Worm (Caenorhabditis elegans): ENCODE results near the gene T05E12.6.

DNA sequence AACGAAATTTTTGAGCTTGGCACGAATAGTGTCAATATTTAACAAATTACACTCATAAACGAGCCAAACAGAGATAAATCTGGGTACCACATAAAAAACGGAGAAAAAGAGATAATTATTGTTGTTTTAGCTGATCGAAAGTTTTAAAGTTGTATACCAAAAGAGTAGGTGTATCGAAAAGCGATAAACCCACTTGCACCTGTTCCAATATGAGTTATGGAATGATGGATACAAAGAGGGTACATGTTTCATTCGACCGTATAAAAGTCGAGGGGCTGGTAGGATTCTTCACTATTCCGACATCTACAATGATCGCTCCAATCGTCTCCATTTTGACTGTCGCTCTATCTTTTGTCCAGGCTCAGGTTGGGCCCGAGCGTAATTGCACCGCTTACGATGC lies 3.0 kb upstream of the T05E12.6 start, which contains the start of gene ZK218.1:
- TF ChIP-seq ceh-9 (tag; optimal IDR thresholded peaks at IDR 0.05), result no peak
- TF ChIP-seq elt-1 (tag; optimal IDR thresholded peaks at IDR 0.05), result no peak
- TF ChIP-seq nfya-1 (tag; optimal IDR thresholded peaks at IDR 0.05; ENCODE audit: insufficient read depth), result no peak
- no peak for TF ChIP-seq nhr-28 (tag; optimal IDR thresholded peaks at IDR 0.05)
- no peak for TF ChIP-seq ztf-4 (tag; optimal IDR thresholded peaks at IDR 0.05)
- TF ChIP-seq fkh-10 (GFP tag; optimal IDR thresholded peaks at IDR 0.05), result no peak
- no peak for TF ChIP-seq nhr-77 (tag; optimal IDR thresholded peaks at IDR 0.05)

All from whole organism, L3 larva.